Fruit fly (Drosophila melanogaster) whole organism, embryonic: Measurements from ENCODE around the gene CG13898.

Source experiments
- Ada2b ChIP-seq: fragments of 200-800 bp; sonication (Bioruptor generic); IDR thresholded peaks from 2 replicates; pipeline ENCODE4 v1.3.6; 2022; ENCODE audit warnings: missing biosample characterization, missing genetic modification characterization
- Adf1 ChIP-seq: fragments of 200-800 bp; sonication (Bioruptor generic); IDR thresholded peaks from 2 replicates; pipeline ENCODE4 v1.3.6; 2022; ENCODE audit warnings: missing biosample characterization, missing genetic modification characterization
- Awh ChIP-seq: fragments of 200-800 bp; sonication (Bioruptor generic); IDR thresholded peaks from 2 replicates; pipeline ENCODE4, ENCODE4 v1.3.6; 2022; ENCODE audit warnings: missing biosample characterization, missing genetic modification characterization
- Bgb ChIP-seq: fragments of 200-800 bp; sonication (Bioruptor generic); IDR thresholded peaks from 2 replicates; pipeline ENCODE4 v1.3.6; 2022; ENCODE audit warnings: missing biosample characterization, missing genetic modification characterization; ENCODE audit not compliant: partially characterized antibody
- C15 ChIP-seq: fragments of 200-800 bp; sonication (Bioruptor generic); IDR thresholded peaks from 3 replicates; pipeline ENCODE4 v1.3.6; 2022; ENCODE audit warnings: missing biosample characterization, missing genetic modification characterization
- CG10959 ChIP-seq: fragments of 200-800 bp; sonication (Bioruptor generic); IDR thresholded peaks from 2 replicates; pipeline ENCODE4 v1.3.6; 2022; ENCODE audit warnings: missing biosample characterization, missing genetic modification characterization
- CG12104 ChIP-seq: fragments of 200-800 bp; sonication (Bioruptor generic); optimal IDR thresholded peaks from 3 replicates; lab custom pipeline; 2016; ENCODE audit warnings: missing biosample characterization, missing genetic modification characterization
- CG12391 ChIP-seq: fragments of 200-800 bp; sonication (Bioruptor generic); optimal IDR thresholded peaks from 3 replicates; lab custom pipeline; 2018; ENCODE audit warnings: missing biosample characterization, mild to moderate bottlenecking, missing genetic modification characterization, moderate library complexity
- CG13287 ChIP-seq: fragments of 200-800 bp; sonication (Bioruptor generic); IDR thresholded peaks from 2 replicates; pipeline ENCODE4 v1.3.6; 2022; ENCODE audit warnings: missing biosample characterization, missing genetic modification characterization; ENCODE audit not compliant: partially characterized antibody
- CG13624 ChIP-seq: fragments of 200-800 bp; sonication (Bioruptor generic); optimal IDR thresholded peaks from 2 replicates; lab custom pipeline; 2016; ENCODE audit warnings: missing biosample characterization, missing genetic modification characterization
- CG14050 ChIP-seq: fragments of 200-800 bp; sonication (Bioruptor generic); IDR thresholded peaks from 3 replicates; pipeline ENCODE4 v1.3.6; 2022; ENCODE audit warnings: missing biosample characterization, missing genetic modification characterization
- CG14667 ChIP-seq: fragments of 200-800 bp; sonication (Bioruptor generic); IDR thresholded peaks from 2 replicates; pipeline ENCODE4 v1.3.6; 2022; ENCODE audit warnings: missing biosample characterization, missing genetic modification characterization
- CG14860 ChIP-seq: fragments of 200-800 bp; sonication (Bioruptor generic); IDR thresholded peaks from 3 replicates; pipeline ENCODE4 v1.3.6; 2022; ENCODE audit warnings: missing biosample characterization, missing genetic modification characterization; ENCODE audit not compliant: partially characterized antibody
- CG14965 ChIP-seq: fragments of 200-800 bp; sonication (Bioruptor generic); optimal IDR thresholded peaks from 2 replicates; lab custom pipeline; 2016; ENCODE audit warnings: missing biosample characterization, missing genetic modification characterization, borderline replicate concordance
- CG1647 ChIP-seq: fragments of 200-800 bp; sonication (Bioruptor generic); optimal IDR thresholded peaks from 3 replicates; lab custom pipeline; 2016; ENCODE audit warnings: missing biosample characterization, missing genetic modification characterization
- CG17359 ChIP-seq: fragments of 200-800 bp; sonication (Bioruptor generic); optimal IDR thresholded peaks from 3 replicates; lab custom pipeline; 2018; ENCODE audit warnings: missing biosample characterization, mild to moderate bottlenecking, missing genetic modification characterization, moderate library complexity
- CG2199 ChIP-seq: fragments of 200-800 bp; sonication (Bioruptor generic); IDR thresholded peaks from 3 replicates; pipeline ENCODE4 v1.3.6; 2022; ENCODE audit warnings: missing biosample characterization, missing genetic modification characterization
- CG31365 ChIP-seq: fragments of 200-800 bp; sonication (Bioruptor generic); optimal IDR thresholded peaks from 2 replicates; lab custom pipeline; 2018; ENCODE audit warnings: missing biosample characterization, mild to moderate bottlenecking, missing genetic modification characterization
- CG4328 ChIP-seq: fragments of 200-800 bp; sonication (Bioruptor generic); optimal IDR thresholded peaks from 3 replicates; lab custom pipeline; 2017; ENCODE audit warnings: missing biosample characterization, missing genetic modification reagents, missing genetic modification characterization
- CTCF ChIP-seq: fragments of 200-800 bp; sonication (Bioruptor generic); optimal IDR thresholded peaks from 2 replicates; lab custom pipeline; 2017; ENCODE audit warnings: missing biosample characterization, mild to moderate bottlenecking, missing genetic modification characterization, moderate library complexity
- Doc2 ChIP-seq: fragments of 200-800 bp; sonication (Bioruptor generic); IDR thresholded peaks from 2 replicates; pipeline ENCODE4 v1.3.6; 2022; ENCODE audit warnings: missing biosample characterization, missing genetic modification characterization
- Elba2 ChIP-seq: fragments of 200-800 bp; sonication (Bioruptor generic); optimal IDR thresholded peaks from 3 replicates; lab custom pipeline; 2016; ENCODE audit warnings: missing biosample characterization, missing genetic modification characterization
- Ets65A ChIP-seq: fragments of 200-800 bp; sonication (Bioruptor generic); peaks from one replicate; lab custom pipeline; 2016; ENCODE audit warnings: missing biosample characterization, missing genetic modification characterization
- Fer2 ChIP-seq: fragments of 200-800 bp; sonication (Bioruptor generic); optimal IDR thresholded peaks from 2 replicates; lab custom pipeline; 2018; ENCODE audit warnings: missing biosample characterization, mild to moderate bottlenecking, missing genetic modification characterization, moderate library complexity
- Hmx ChIP-seq: fragments of 200-800 bp; sonication (Bioruptor generic); optimal IDR thresholded peaks from 2 replicates; lab custom pipeline; 2016; ENCODE audit warnings: missing biosample characterization, missing genetic modification characterization
- Neu2 ChIP-seq: fragments of 200-800 bp; sonication (Bioruptor generic); optimal IDR thresholded peaks from 3 replicates; lab custom pipeline; 2016; ENCODE audit warnings: missing biosample characterization, missing genetic modification characterization, borderline replicate concordance
- NfI ChIP-seq: fragments of 200-800 bp; sonication (Bioruptor generic); optimal IDR thresholded peaks from 3 replicates; lab custom pipeline; 2018; ENCODE audit warnings: missing biosample characterization, mild to moderate bottlenecking, missing genetic modification characterization, moderate library complexity
- Oaz ChIP-seq: fragments of 200-800 bp; sonication (Bioruptor generic); IDR thresholded peaks from 2 replicates; pipeline ENCODE4 v1.3.6; 2022; ENCODE audit warnings: missing biosample characterization, missing genetic modification characterization
- Ptx1 ChIP-seq: fragments of 200-800 bp; sonication (Bioruptor generic); IDR thresholded peaks from 2 replicates; pipeline ENCODE4 v1.3.6; 2022; ENCODE audit warnings: missing biosample characterization, missing genetic modification characterization
- Rfx ChIP-seq: fragments of 200-800 bp; sonication (Bioruptor generic); IDR thresholded peaks from 2 replicates; pipeline ENCODE4 v1.3.6; 2022; ENCODE audit warnings: missing biosample characterization, missing genetic modification characterization
- Six4 ChIP-seq: fragments of 200-800 bp; sonication (Bioruptor generic); optimal IDR thresholded peaks from 2 replicates; lab custom pipeline; 2016; ENCODE audit warnings: missing biosample characterization, missing genetic modification characterization
- al ChIP-seq: fragments of 200-800 bp; sonication (Bioruptor generic); IDR thresholded peaks from 2 replicates; pipeline ENCODE4 v1.3.6; 2022; ENCODE audit warnings: missing biosample characterization, missing genetic modification characterization
- ara ChIP-seq: fragments of 200-800 bp; sonication (Bioruptor generic); IDR thresholded peaks from 2 replicates; pipeline ENCODE4 v1.3.6; 2022; ENCODE audit warnings: missing biosample characterization, missing genetic modification characterization
- ato ChIP-seq: fragments of 200-800 bp; sonication (Bioruptor generic); IDR thresholded peaks from 2 replicates; pipeline ENCODE4 v1.3.6; 2022; ENCODE audit warnings: missing biosample characterization, missing genetic modification characterization; ENCODE audit not compliant: partially characterized antibody
- bcd ChIP-seq: fragments of 200-800 bp; sonication (Bioruptor generic); optimal IDR thresholded peaks from 2 replicates; lab custom pipeline; 2017; ENCODE audit warnings: missing biosample characterization, mild to moderate bottlenecking, missing genetic modification characterization
- bigmax ChIP-seq: fragments of 200-800 bp; sonication (Bioruptor generic); optimal IDR thresholded peaks from 2 replicates; lab custom pipeline; 2018; ENCODE audit warnings: missing biosample characterization, mild to moderate bottlenecking, missing genetic modification characterization
- cato ChIP-seq: fragments of 200-800 bp; sonication (Bioruptor generic); optimal IDR thresholded peaks from 2 replicates; lab custom pipeline; 2016; ENCODE audit warnings: missing biosample characterization, missing genetic modification characterization, borderline replicate concordance
- chif ChIP-seq, 2 experiments: fragments of 200-800 bp; sonication (Bioruptor generic); optimal IDR thresholded peaks; 3 replicates each; lab custom pipeline; 2016; ENCODE audit warnings: missing biosample characterization in 2 of 2, missing genetic modification characterization in 2 of 2
- eyg ChIP-seq: fragments of 200-800 bp; sonication (Bioruptor generic); optimal IDR thresholded peaks from 3 replicates; lab custom pipeline; 2016; ENCODE audit warnings: missing biosample characterization, missing genetic modification characterization
- fd96Cb ChIP-seq: fragments of 200-800 bp; sonication (Bioruptor generic); optimal IDR thresholded peaks from 2 replicates; lab custom pipeline; 2018; ENCODE audit warnings: missing biosample characterization, mild to moderate bottlenecking, missing genetic modification characterization, moderate library complexity
- fu2 ChIP-seq: fragments of 200-800 bp; sonication (Bioruptor generic); optimal IDR thresholded peaks from 2 replicates; lab custom pipeline; 2016; ENCODE audit warnings: missing biosample characterization, missing genetic modification characterization
- gfzf ChIP-seq: fragments of 200-800 bp; sonication (Bioruptor generic); optimal IDR thresholded peaks from 2 replicates; lab custom pipeline; 2016; ENCODE audit warnings: missing biosample characterization, mild to moderate bottlenecking, missing genetic modification characterization, moderate library complexity
- her ChIP-seq: fragments of 200-800 bp; sonication (Bioruptor generic); optimal IDR thresholded peaks from 2 replicates; lab custom pipeline; 2016; ENCODE audit warnings: missing biosample characterization, missing genetic modification characterization
- ind ChIP-seq: fragments of 200-800 bp; sonication (Bioruptor generic); optimal IDR thresholded peaks from 3 replicates; lab custom pipeline; 2016; ENCODE audit warnings: missing biosample characterization, missing genetic modification characterization
- jigr1 ChIP-seq: fragments of 200-800 bp; sonication (Bioruptor generic); IDR thresholded peaks from 3 replicates; pipeline ENCODE4 v1.3.6; 2022; ENCODE audit warnings: missing biosample characterization, missing genetic modification characterization
- nerfin-1 ChIP-seq: fragments of 200-800 bp; sonication (Bioruptor generic); optimal IDR thresholded peaks from 3 replicates; lab custom pipeline; 2019; ENCODE audit warnings: missing biosample characterization, mild to moderate bottlenecking, missing genetic modification characterization, moderate library complexity
- pho ChIP-seq: fragments of 200-800 bp; sonication (Bioruptor generic); optimal IDR thresholded peaks from 2 replicates; lab custom pipeline; 2016; ENCODE audit warnings: missing biosample characterization, missing genetic modification characterization
- sob ChIP-seq: fragments of 200-800 bp; sonication (Bioruptor generic); IDR thresholded peaks from 2 replicates; pipeline ENCODE4 v1.3.6; 2022; ENCODE audit warnings: missing biosample characterization, missing genetic modification characterization
- usp ChIP-seq: fragments of >200 bp; optimal IDR thresholded peaks from 2 replicates; lab custom pipeline; 2017; ENCODE audit warnings: missing biosample characterization, missing genetic modification characterization
- vfl ChIP-seq: fragments of 200-800 bp; sonication (Bioruptor generic); optimal IDR thresholded peaks from 2 replicates; lab custom pipeline; 2016; ENCODE audit warnings: missing biosample characterization, missing genetic modification characterization
- wdn ChIP-seq: fragments of 200-800 bp; sonication (Bioruptor generic); IDR thresholded peaks from 2 replicates; pipeline ENCODE4 v1.3.6; 2022; ENCODE audit warnings: missing biosample characterization, missing genetic modification characterization
- yki ChIP-seq: fragments of >200 bp; optimal IDR thresholded peaks from 3 replicates; lab custom pipeline; 2018

The CG13898 gene

dm6 chr3L:799837-800513 lies 3.9 kb downstream of the CG13898 start (continued):
- no peak for TF ChIP-seq Bgb (GFP tag; lab: Robert Waterston, UW)
- no peak for TF ChIP-seq gfzf (GFP tag; lab: Kevin White, UChicago)
- no peak for TF ChIP-seq C15 (GFP tag; lab: Robert Waterston, UW)
- no peak for TF ChIP-seq vfl (GFP tag; lab: Kevin White, UChicago)
- no peak for TF ChIP-seq Hmx
- TF ChIP-seq al (GFP tag; lab: Robert Waterston, UW): no peak
- no peak for TF ChIP-seq CG31365 (tag; lab: Kevin White, UChicago)
- no peak for TF ChIP-seq bigmax (GFP tag; lab: Kevin White, UChicago)
- TF ChIP-seq CG12391: peak; percentile 42
- TF ChIP-seq Awh (GFP tag; lab: Robert Waterston, UW): peak; percentile 57
- TF ChIP-seq pho: no peak
- TF ChIP-seq CG4328: no peak
- no peak for TF ChIP-seq bcd (GFP tag; lab: Kevin White, UChicago)
- TF ChIP-seq cato: no peak
- no peak for TF ChIP-seq Adf1 (GFP tag; lab: Robert Waterston, UW)
- TF ChIP-seq CG13287 (GFP tag; lab: Robert Waterston, UW): no peak
- no peak for TF ChIP-seq usp (GFP tag; lab: Kevin White, UChicago)
- TF ChIP-seq CG17359 (tag; lab: Kevin White, UChicago): peak; percentile 49
- TF ChIP-seq CG13624 (GFP tag; lab: Kevin White, UChicago): no peak
- TF ChIP-seq Fer2: no peak
- TF ChIP-seq Elba2 (GFP tag; lab: Kevin White, UChicago): no peak
- peak; percentile 14 for TF ChIP-seq Six4 (GFP tag; lab: Kevin White, UChicago)
- TF ChIP-seq Oaz: no peak
- no peak for TF ChIP-seq CG14667 (GFP tag; lab: Robert Waterston, UW)
- peak; percentile 44; the same call in 1 of the 2 replicates for TF ChIP-seq sob (GFP tag; lab: Robert Waterston, UW)
- no peak for TF ChIP-seq Neu2 (GFP tag; lab: Kevin White, UChicago)
- TF ChIP-seq fu2: no peak
- peak; percentile 49; the same call in 1 of the 2 replicates for TF ChIP-seq Ada2b (GFP tag; lab: Robert Waterston, UW)
- no peak for TF ChIP-seq ato
- TF ChIP-seq chif (GFP tag; optimal IDR thresholded peaks at IDR 0.05; lab: Kevin White, UChicago): peak; percentile 9 to 30
- TF ChIP-seq CG2199 (GFP tag; lab: Robert Waterston, UW): no peak
- no peak for TF ChIP-seq CG14965 (GFP tag; lab: Kevin White, UChicago)
- 0 out of 2 replicates have a peak, but pooled peaks have one; percentile 17 for TF ChIP-seq CG10959 (GFP tag; lab: Robert Waterston, UW)
- TF ChIP-seq CTCF (GFP tag; lab: Kevin White, UChicago): no peak
- TF ChIP-seq ara (GFP tag; lab: Robert Waterston, UW): peak; percentile 66
- TF ChIP-seq Ptx1 (GFP tag; lab: Robert Waterston, UW): peak; percentile 49; the same call in 1 of the 2 replicates
- TF ChIP-seq Ets65A (GFP tag; lab: Kevin White, UChicago): peak; percentile 22
- TF ChIP-seq yki: no peak
- TF ChIP-seq wdn (GFP tag; lab: Robert Waterston, UW): no peak
- no peak for TF ChIP-seq CG14860 (GFP tag; lab: Robert Waterston, UW)
- no peak for TF ChIP-seq Doc2 (GFP tag; lab: Robert Waterston, UW)
- no peak for TF ChIP-seq CG1647 (GFP tag; lab: Kevin White, UChicago)
- TF ChIP-seq NfI (GFP tag; lab: Kevin White, UChicago): no peak
- TF ChIP-seq CG14050 (GFP tag; lab: Robert Waterston, UW): no peak
- TF ChIP-seq Rfx (GFP tag; lab: Robert Waterston, UW): no peak
- peak; percentile 17 for TF ChIP-seq ind (GFP tag; lab: Kevin White, UChicago)
- no peak for TF ChIP-seq her
- TF ChIP-seq nerfin-1: no peak
- TF ChIP-seq fd96Cb (tag; lab: Kevin White, UChicago): peak; percentile 45
- TF ChIP-seq jigr1 (GFP tag; lab: Robert Waterston, UW): no peak
- no peak for TF ChIP-seq eyg (GFP tag; lab: Kevin White, UChicago)
- TF ChIP-seq CG12104 (GFP tag; lab: Kevin White, UChicago): no peak
